Fruit fly (Drosophila melanogaster) whole organism, embryonic: Measurements from ENCODE around the gene PMP34.

Experiments used
- Bdp1 ChIP-seq: fragments of 200-800 bp; sonication (Bioruptor generic); optimal IDR thresholded peaks from 3 replicates; lab custom pipeline; 2016; ENCODE audit warnings: missing biosample characterization, missing genetic modification characterization
- CG10321 ChIP-seq: fragments of 200-800 bp; sonication (Bioruptor generic); IDR thresholded peaks from 2 replicates; pipeline ENCODE4 v1.3.6; 2022; ENCODE audit warnings: missing biosample characterization, missing genetic modification characterization
- CG1233 ChIP-seq: fragments of 200-800 bp; sonication (Bioruptor generic); optimal IDR thresholded peaks from 4 replicates; lab custom pipeline; 2018; ENCODE audit warnings: missing biosample characterization, mild to moderate bottlenecking, missing genetic modification characterization
- CG12391 ChIP-seq: fragments of 200-800 bp; sonication (Bioruptor generic); optimal IDR thresholded peaks from 3 replicates; lab custom pipeline; 2018; ENCODE audit warnings: missing biosample characterization, mild to moderate bottlenecking, missing genetic modification characterization, moderate library complexity
- CG12942 ChIP-seq: fragments of 200-800 bp; sonication (Bioruptor generic); optimal IDR thresholded peaks from 3 replicates; lab custom pipeline; 2016; ENCODE audit warnings: missing biosample characterization, missing genetic modification characterization
- CG13424 ChIP-seq: fragments of 200-800 bp; sonication (Bioruptor generic); optimal IDR thresholded peaks from 2 replicates; lab custom pipeline; 2019; ENCODE audit warnings: missing biosample characterization, mild to moderate bottlenecking, missing genetic modification characterization, moderate library complexity
- CG14014 ChIP-seq: fragments of 200-800 bp; sonication (Bioruptor generic); IDR thresholded peaks from 2 replicates; pipeline ENCODE4 v1.3.6; 2022; ENCODE audit warnings: missing biosample characterization, missing genetic modification characterization
- CG15073 ChIP-seq: fragments of 200-800 bp; sonication (Bioruptor generic); optimal IDR thresholded peaks from 2 replicates; lab custom pipeline; 2016; ENCODE audit warnings: missing biosample characterization, missing genetic modification characterization
- CG1529 ChIP-seq: fragments of 200-800 bp; sonication (Bioruptor generic); optimal IDR thresholded peaks from 3 replicates; lab custom pipeline; 2018; ENCODE audit warnings: missing biosample characterization, missing genetic modification characterization
- CG17829 ChIP-seq: fragments of 200-800 bp; optimal IDR thresholded peaks from 2 replicates; lab custom pipeline; 2019; ENCODE audit warnings: missing biosample characterization, mild to moderate bottlenecking, missing genetic modification characterization, moderate library complexity
- CG17912 ChIP-seq: fragments of 200-800 bp; sonication (Bioruptor generic); optimal IDR thresholded peaks from 2 replicates; lab custom pipeline; 2018; ENCODE audit warnings: missing biosample characterization, mild to moderate bottlenecking, missing genetic modification characterization
- CG18011 ChIP-seq: fragments of 200-800 bp; sonication (Bioruptor generic); optimal IDR thresholded peaks from 2 replicates; lab custom pipeline; 2017; ENCODE audit warnings: missing biosample characterization, missing genetic modification characterization, mild to moderate bottlenecking, moderate library complexity, missing genotype
- CG3281 ChIP-seq: fragments of 200-800 bp; sonication (Bioruptor generic); optimal IDR thresholded peaks from 3 replicates; lab custom pipeline; 2017; ENCODE audit warnings: missing biosample characterization, mild to moderate bottlenecking, missing genetic modification characterization
- CG42726 ChIP-seq: fragments of 200-800 bp; sonication (Bioruptor generic); IDR thresholded peaks from 2 replicates; pipeline ENCODE4 v1.3.6; 2022; ENCODE audit warnings: missing biosample characterization, missing genetic modification characterization; ENCODE audit not compliant: partially characterized antibody
- CG4617 ChIP-seq: fragments of 200-800 bp; sonication (Bioruptor generic); optimal IDR thresholded peaks from 3 replicates; lab custom pipeline; 2016; ENCODE audit warnings: missing biosample characterization, missing genetic modification characterization, borderline replicate concordance
- CG6765 ChIP-seq: fragments of 200-800 bp; sonication (Bioruptor generic); optimal IDR thresholded peaks from 3 replicates; lab custom pipeline; 2017; ENCODE audit warnings: missing biosample characterization, mild to moderate bottlenecking, missing genetic modification characterization
- CG9797 ChIP-seq: fragments of 200-800 bp; sonication (Bioruptor generic); optimal IDR thresholded peaks from 3 replicates; lab custom pipeline; 2018; ENCODE audit warnings: missing biosample characterization, mild to moderate bottlenecking, missing genetic modification characterization
- CHES-1-like ChIP-seq: fragments of 200-800 bp; sonication (Bioruptor generic); optimal IDR thresholded peaks from 2 replicates; lab custom pipeline; 2016; ENCODE audit warnings: missing biosample characterization, missing genetic modification characterization
- Dbx ChIP-seq: fragments of 200-800 bp; sonication (Bioruptor generic); IDR thresholded peaks from 3 replicates; pipeline ENCODE4 v1.3.6; 2022; ENCODE audit warnings: missing biosample characterization, missing genetic modification characterization
- Dref ChIP-seq: fragments of 200-800 bp; sonication (Bioruptor generic); IDR thresholded peaks from 2 replicates; pipeline ENCODE4 v1.3.6; 2022; ENCODE audit warnings: missing biosample characterization, missing genetic modification characterization
- Elba2 ChIP-seq: fragments of 200-800 bp; sonication (Bioruptor generic); optimal IDR thresholded peaks from 3 replicates; lab custom pipeline; 2016; ENCODE audit warnings: missing biosample characterization, missing genetic modification characterization
- Fer2 ChIP-seq: fragments of 200-800 bp; sonication (Bioruptor generic); optimal IDR thresholded peaks from 2 replicates; lab custom pipeline; 2018; ENCODE audit warnings: missing biosample characterization, mild to moderate bottlenecking, missing genetic modification characterization, moderate library complexity
- HLH54F ChIP-seq: fragments of 200-800 bp; sonication (Bioruptor generic); optimal IDR thresholded peaks from 3 replicates; lab custom pipeline; 2016; ENCODE audit warnings: missing biosample characterization, missing genetic modification characterization
- Hmx ChIP-seq: fragments of 200-800 bp; sonication (Bioruptor generic); optimal IDR thresholded peaks from 2 replicates; lab custom pipeline; 2016; ENCODE audit warnings: missing biosample characterization, missing genetic modification characterization
- Hr39 ChIP-seq: fragments of >200 bp; optimal IDR thresholded peaks from 2 replicates; lab custom pipeline; 2017
- NK7.1 ChIP-seq: fragments of 200-800 bp; sonication (Bioruptor generic); optimal IDR thresholded peaks from 3 replicates; lab custom pipeline; 2016; ENCODE audit warnings: missing biosample characterization, missing genetic modification characterization
- Nf-YA ChIP-seq: fragments of 200-800 bp; sonication (Bioruptor generic); IDR thresholded peaks from 2 replicates; pipeline ENCODE4 v1.3.6; 2022; ENCODE audit warnings: missing biosample characterization, missing genetic modification characterization
- NfI ChIP-seq: fragments of 200-800 bp; sonication (Bioruptor generic); optimal IDR thresholded peaks from 3 replicates; lab custom pipeline; 2018; ENCODE audit warnings: missing biosample characterization, mild to moderate bottlenecking, missing genetic modification characterization, moderate library complexity
- Tbp ChIP-seq: fragments of >200 bp; optimal IDR thresholded peaks from 2 replicates; lab custom pipeline; 2018; ENCODE audit warnings: missing biosample characterization, missing genetic modification characterization
- Trl ChIP-seq, 3 experiments: fragments of >200 bp in 2 of 3; fragments of 200-800 bp in 1 of 3; sonication (Bioruptor generic) in 1 of 3; optimal IDR thresholded peaks; 2 replicates in 1 of 3; 3 replicates in 2 of 3; lab custom pipeline; 2016 to 2017; ENCODE audit warnings: missing biosample characterization in 1 of 3, missing genetic modification characterization in 1 of 3
- az2 ChIP-seq: fragments of 200-800 bp; sonication (Bioruptor generic); optimal IDR thresholded peaks from 3 replicates; lab custom pipeline; 2016; ENCODE audit warnings: missing biosample characterization, missing genetic modification characterization
- bigmax ChIP-seq: fragments of 200-800 bp; sonication (Bioruptor generic); optimal IDR thresholded peaks from 2 replicates; lab custom pipeline; 2018; ENCODE audit warnings: missing biosample characterization, mild to moderate bottlenecking, missing genetic modification characterization
- caup ChIP-seq: fragments of 200-800 bp; sonication (Bioruptor generic); optimal IDR thresholded peaks from 3 replicates; lab custom pipeline; 2017; ENCODE audit warnings: missing biosample characterization, mild to moderate bottlenecking, missing genetic modification characterization, moderate library complexity; ENCODE audit not compliant: severe bottlenecking
- disco-r ChIP-seq: fragments of 200-800 bp; sonication (Bioruptor generic); optimal IDR thresholded peaks from 2 replicates; lab custom pipeline; 2016; ENCODE audit warnings: missing biosample characterization, missing genetic modification characterization
- eve ChIP-seq, 2 experiments: fragments of >200 bp; optimal IDR thresholded peaks; 2 replicates each; lab custom pipeline; 2017; ENCODE audit warnings: missing biosample characterization in 2 of 2, missing genetic modification characterization in 2 of 2
- eyg ChIP-seq: fragments of 200-800 bp; sonication (Bioruptor generic); optimal IDR thresholded peaks from 3 replicates; lab custom pipeline; 2016; ENCODE audit warnings: missing biosample characterization, missing genetic modification characterization
- fd64A ChIP-seq: fragments of 200-800 bp; sonication (Bioruptor generic); optimal IDR thresholded peaks from 3 replicates; lab custom pipeline; 2018; ENCODE audit warnings: missing biosample characterization, mild to moderate bottlenecking, missing genetic modification characterization
- fu2 ChIP-seq: fragments of 200-800 bp; sonication (Bioruptor generic); optimal IDR thresholded peaks from 2 replicates; lab custom pipeline; 2016; ENCODE audit warnings: missing biosample characterization, missing genetic modification characterization
- gro ChIP-seq: fragments of 200-800 bp; sonication (Bioruptor generic); optimal IDR thresholded peaks from 2 replicates; lab custom pipeline; 2016; ENCODE audit warnings: missing biosample characterization, missing genetic modification characterization
- lov ChIP-seq, 2 experiments: fragments of 200-800 bp in 1 of 2; fragments of >200 bp in 1 of 2; sonication (Bioruptor generic) in 1 of 2; IDR thresholded peaks in 1 of 2; optimal IDR thresholded peaks in 1 of 2; 2 replicates in 1 of 2; 3 replicates in 1 of 2; pipeline versions ENCODE4 v1.3.6 to Lab custom; 2017 to 2022; ENCODE audit warnings: missing biosample characterization in 1 of 2, missing genetic modification characterization in 1 of 2
- mld ChIP-seq: fragments of 200-800 bp; sonication (Bioruptor generic); IDR thresholded peaks from 3 replicates; pipeline ENCODE4 v1.3.6; 2022; ENCODE audit warnings: missing biosample characterization, missing genetic modification characterization; ENCODE audit not compliant: partially characterized antibody
- nmo ChIP-seq: fragments of 200-800 bp; sonication (Bioruptor generic); optimal IDR thresholded peaks from 2 replicates; lab custom pipeline; 2018; ENCODE audit warnings: missing biosample characterization, mild to moderate bottlenecking, missing genetic modification characterization, moderate library complexity
- peb ChIP-seq: fragments of 200-800 bp; sonication (Bioruptor generic); IDR thresholded peaks from 2 replicates; pipeline ENCODE4 v1.3.6; 2022; ENCODE audit warnings: missing biosample characterization, missing genetic modification characterization
- phol ChIP-seq: fragments of 200-800 bp; sonication (Bioruptor generic); optimal IDR thresholded peaks from 3 replicates; lab custom pipeline; 2018; ENCODE audit warnings: missing biosample characterization, mild to moderate bottlenecking, missing genetic modification characterization, moderate library complexity
- slou ChIP-seq: fragments of 200-800 bp; sonication (Bioruptor generic); optimal IDR thresholded peaks from 3 replicates; lab custom pipeline; 2016; ENCODE audit warnings: missing biosample characterization, missing genetic modification characterization
- ssp ChIP-seq: fragments of 200-800 bp; sonication (Bioruptor generic); IDR thresholded peaks from 2 replicates; pipeline ENCODE4 v1.3.6; 2022; ENCODE audit warnings: missing biosample characterization, missing genetic modification characterization
- stc ChIP-seq: fragments of 200-800 bp; sonication (Bioruptor generic); IDR thresholded peaks from 2 replicates; pipeline ENCODE4 v1.3.6; 2022; ENCODE audit warnings: missing biosample characterization, missing genetic modification characterization
- tin ChIP-seq: fragments of 200-800 bp; sonication (Bioruptor generic); optimal IDR thresholded peaks from 3 replicates; lab custom pipeline; 2016; ENCODE audit warnings: missing biosample characterization, missing genetic modification characterization
- tna ChIP-seq: fragments of 200-800 bp; sonication (Bioruptor generic); IDR thresholded peaks from 2 replicates; pipeline ENCODE4 v1.3.6; 2022; ENCODE audit warnings: missing biosample characterization, missing genetic modification characterization; ENCODE audit not compliant: partially characterized antibody
- twi ChIP-seq: fragments of 200-800 bp; optimal IDR thresholded peaks from 2 replicates; lab custom pipeline; 2019; ENCODE audit warnings: missing biosample characterization, mild to moderate bottlenecking, missing genetic modification characterization, moderate library complexity
- zfh2 ChIP-seq: fragments of 200-800 bp; sonication (Bioruptor generic); optimal IDR thresholded peaks from 2 replicates; lab custom pipeline; 2016; ENCODE audit warnings: missing biosample characterization, missing genetic modification characterization

Gene PMP34

DNA sequence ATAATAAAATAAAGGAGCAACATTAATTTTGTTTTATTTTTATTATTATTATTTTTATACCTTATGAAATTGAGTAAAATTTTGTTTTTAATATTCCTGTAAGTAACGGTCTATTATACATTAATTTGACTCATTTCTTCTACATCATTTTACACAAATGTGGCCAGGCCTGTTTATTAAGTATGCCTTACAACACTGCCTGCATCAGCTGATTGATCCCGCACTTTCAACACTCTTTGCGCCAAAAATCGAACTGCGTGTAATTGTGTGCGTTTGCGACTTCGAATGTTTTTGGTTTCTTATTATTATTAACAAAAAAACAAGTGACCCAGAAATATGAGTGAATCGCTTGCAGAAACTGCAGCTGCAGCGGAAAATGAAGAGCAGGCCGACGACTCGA, 5.3 kb upstream of the PMP34 start, which contains the start of gene Claspin (continued):
- TF ChIP-seq lov (optimal IDR thresholded peaks at IDR 0.05; lab: Kevin White, UChicago) (no peak), lov (GFP tag; IDR thresholded peaks at IDR 0.05; lab: Robert Waterston, UW) (no peak), fu2 (GFP tag; lab: Kevin White, UChicago) (peak; percentile 43), CG13424 (tag; lab: Kevin White, UChicago) (peak; percentile 25), CG9797 (GFP tag; lab: Kevin White, UChicago) (peak; percentile 66), CG18011 (GFP tag; lab: Kevin White, UChicago) (no peak), peb (GFP tag; lab: Robert Waterston, UW) (no peak), CG42726 (GFP tag; lab: Robert Waterston, UW) (peak; percentile 26; the same call in 1 of the 2 replicates), zfh2 (GFP tag; lab: Kevin White, UChicago) (peak; percentile 69), bigmax (no peak), tna (GFP tag; lab: Robert Waterston, UW) (no peak), slou (GFP tag; lab: Kevin White, UChicago) (peak; percentile 18), CG3281 (GFP tag; lab: Kevin White, UChicago) (no peak), Dbx (peak; percentile 26; the same call in 1 of the 3 replicates), twi (tag; lab: Kevin White, UChicago) (no peak), gro (peak; percentile 40), CHES-1-like (GFP tag; lab: Kevin White, UChicago) (peak; percentile 47), eve (GFP tag; optimal IDR thresholded peaks at IDR 0.05; lab: Kevin White, UChicago) (no peak), Nf-YA (GFP tag; lab: Robert Waterston, UW) (no peak), Hr39 (lab: Kevin White, UChicago) (no peak), CG12942 (GFP tag; lab: Kevin White, UChicago) (peak; percentile 58), Elba2 (peak; percentile 42), CG1233 (GFP tag; lab: Kevin White, UChicago) (no peak), NfI (GFP tag; lab: Kevin White, UChicago) (peak; percentile 63), Dref (peak; percentile 38), stc (no peak), Bdp1 (peak; percentile 39), HLH54F (peak; percentile 53), fd64A (GFP tag; lab: Kevin White, UChicago) (no peak), Trl (optimal IDR thresholded peaks at IDR 0.05; lab: Kevin White, UChicago) (no peak), Trl (GFP tag; optimal IDR thresholded peaks at IDR 0.05; lab: Kevin White, UChicago) (peak; percentile 24), CG4617 (GFP tag; lab: Kevin White, UChicago) (peak; percentile 37), CG17829 (tag; lab: Kevin White, UChicago) (peak; percentile 19), CG10321 (GFP tag; lab: Robert Waterston, UW) (no peak), az2 (GFP tag; lab: Kevin White, UChicago) (no peak), mld (GFP tag; lab: Robert Waterston, UW) (no peak), NK7.1 (GFP tag; lab: Kevin White, UChicago) (no peak), caup (GFP tag; lab: Kevin White, UChicago) (peak; percentile 58), Hmx (GFP tag; lab: Kevin White, UChicago) (no peak), Tbp (GFP tag; lab: Kevin White, UChicago) (no peak), CG15073 (GFP tag; lab: Kevin White, UChicago) (no peak), phol (tag; lab: Kevin White, UChicago) (no peak), CG1529 (GFP tag; lab: Kevin White, UChicago) (no peak), CG17912 (peak; percentile 54), tin (GFP tag; lab: Kevin White, UChicago) (peak; percentile 13), CG6765 (GFP tag; lab: Kevin White, UChicago) (no peak), Fer2 (tag; lab: Kevin White, UChicago) (no peak), CG14014 (GFP tag; lab: Robert Waterston, UW) (no peak; the same call in 1 of the 2 replicates), eyg (GFP tag; lab: Kevin White, UChicago) (no peak), ssp (no peak), CG12391 (peak; percentile 40), nmo (peak; percentile 44), disco-r (GFP tag; lab: Kevin White, UChicago) (no peak)
